Worm (Caenorhabditis elegans) whole organism, L3 larva: ENCODE results near the gene Y97E10B.1.

ENCODE experiments used
- nhr-23 ChIP-seq: fragments of 150-350 bp; optimal IDR thresholded peaks from 2 replicates; lab custom pipeline; 2014; ENCODE audit warnings: missing biosample characterization, missing genetic modification reagents, missing genetic modification characterization
- zag-1 ChIP-seq: fragments of 150-350 bp; optimal IDR thresholded peaks from 2 replicates; lab custom pipeline; 2014; ENCODE audit warnings: missing biosample characterization, missing genetic modification characterization
- ztf-11 ChIP-seq: fragments of 150-350 bp; optimal IDR thresholded peaks from 2 replicates; lab custom pipeline; 2014; ENCODE audit warnings: missing biosample characterization, missing genetic modification characterization

ce11 chrV:7904389-7904788 is 39.3 kb upstream of the Y97E10B.1 start:
- no peak for TF ChIP-seq nhr-23 (tag; lab: Kevin White, UChicago)
- no peak for TF ChIP-seq zag-1
- no peak for TF ChIP-seq ztf-11 (tag; lab: Kevin White, UChicago)
